Fruit fly (Drosophila melanogaster) whole organism, embryonic: ENCODE data around the gene CG16789.

ENCODE experiments used
- Awh ChIP-seq: fragments of 200-800 bp; sonication (Bioruptor generic); IDR thresholded peaks from 2 replicates; pipeline ENCODE4, ENCODE4 v1.3.6; 2022; ENCODE audit warnings: missing biosample characterization, missing genetic modification characterization
- B-H1 ChIP-seq: fragments of 200-800 bp; sonication (Bioruptor generic); IDR thresholded peaks from 3 replicates; pipeline ENCODE4 v1.3.6; 2022; ENCODE audit warnings: missing biosample characterization, missing genetic modification characterization
- B-H2 ChIP-seq: fragments of 200-800 bp; sonication (Bioruptor generic); optimal IDR thresholded peaks from 2 replicates; lab custom pipeline; 2018; ENCODE audit warnings: missing biosample characterization, mild to moderate bottlenecking, missing genetic modification characterization
- CG10979 ChIP-seq: fragments of 200-800 bp; sonication (Bioruptor generic); optimal IDR thresholded peaks from 2 replicates; lab custom pipeline; 2018; ENCODE audit warnings: missing biosample characterization, mild to moderate bottlenecking, missing genetic modification characterization, moderate library complexity
- CG11695 ChIP-seq: fragments of 200-800 bp; sonication (Bioruptor generic); IDR thresholded peaks from 3 replicates; pipeline ENCODE4 v1.3.6; 2022; ENCODE audit warnings: missing biosample characterization, missing genetic modification characterization
- CG12769 ChIP-seq: fragments of 200-800 bp; sonication (Bioruptor generic); optimal IDR thresholded peaks from 2 replicates; lab custom pipeline; 2019; ENCODE audit warnings: missing biosample characterization, mild to moderate bottlenecking, missing genetic modification characterization, moderate library complexity
- CG14710 ChIP-seq: fragments of 200-800 bp; sonication (Bioruptor generic); optimal IDR thresholded peaks from 3 replicates; lab custom pipeline; 2019; ENCODE audit warnings: missing biosample characterization, mild to moderate bottlenecking, missing genetic modification characterization, moderate library complexity
- CG15269 ChIP-seq: fragments of 200-800 bp; sonication (Bioruptor generic); optimal IDR thresholded peaks from 2 replicates; lab custom pipeline; 2018; ENCODE audit warnings: missing biosample characterization, mild to moderate bottlenecking, missing genetic modification characterization, moderate library complexity
- CG15479 ChIP-seq: fragments of 200-800 bp; sonication (Bioruptor generic); optimal IDR thresholded peaks from 3 replicates; lab custom pipeline; 2019; ENCODE audit warnings: missing biosample characterization, mild to moderate bottlenecking, missing genetic modification characterization, moderate library complexity
- CG1602 ChIP-seq: fragments of 200-800 bp; sonication (Bioruptor generic); optimal IDR thresholded peaks from 3 replicates; lab custom pipeline; 2016; ENCODE audit warnings: missing biosample characterization, missing genetic modification characterization
- CG17802 ChIP-seq: fragments of 200-800 bp; sonication (Bioruptor generic); optimal IDR thresholded peaks from 2 replicates; lab custom pipeline; 2018; ENCODE audit warnings: missing biosample characterization, mild to moderate bottlenecking, missing genetic modification characterization, moderate library complexity
- CG2199 ChIP-seq: fragments of 200-800 bp; sonication (Bioruptor generic); IDR thresholded peaks from 3 replicates; pipeline ENCODE4 v1.3.6; 2022; ENCODE audit warnings: missing biosample characterization, missing genetic modification characterization
- CG2202 ChIP-seq: fragments of 200-800 bp; sonication (Bioruptor generic); optimal IDR thresholded peaks from 2 replicates; lab custom pipeline; 2018; ENCODE audit warnings: missing biosample characterization, mild to moderate bottlenecking, missing genetic modification characterization
- CG2889 ChIP-seq: fragments of 200-800 bp; sonication (Bioruptor generic); IDR thresholded peaks from 3 replicates; pipeline ENCODE4 v1.3.6; 2022; ENCODE audit warnings: missing biosample characterization, missing genetic modification characterization
- CG31441 ChIP-seq: fragments of 200-800 bp; sonication (Bioruptor generic); IDR thresholded peaks from 2 replicates; pipeline ENCODE4 v1.3.6; 2022; ENCODE audit warnings: missing biosample characterization, missing genetic modification characterization
- CG3726 ChIP-seq: fragments of 200-800 bp; sonication (Bioruptor generic); IDR thresholded peaks from 3 replicates; pipeline ENCODE4, ENCODE4 v1.3.6; 2022; ENCODE audit warnings: missing biosample characterization, missing genetic modification characterization
- CG5953 ChIP-seq: fragments of 200-800 bp; sonication (Bioruptor generic); IDR thresholded peaks from 2 replicates; pipeline ENCODE4 v1.3.6; 2022; ENCODE audit warnings: missing biosample characterization, missing genetic modification characterization
- CG6254 ChIP-seq: fragments of 200-800 bp; sonication (Bioruptor generic); optimal IDR thresholded peaks from 3 replicates; lab custom pipeline; 2017; ENCODE audit warnings: mild to moderate bottlenecking, missing biosample characterization, missing genetic modification reagents, missing genetic modification characterization
- CG7839 ChIP-seq: fragments of 200-800 bp; sonication (Bioruptor generic); optimal IDR thresholded peaks from 3 replicates; lab custom pipeline; 2018; ENCODE audit warnings: missing biosample characterization, mild to moderate bottlenecking, missing genetic modification characterization, moderate library complexity
- CG7963 ChIP-seq: fragments of 200-800 bp; sonication (Bioruptor generic); IDR thresholded peaks from 3 replicates; pipeline ENCODE4 v1.3.6; 2022; ENCODE audit warnings: missing biosample characterization, missing genetic modification characterization; ENCODE audit not compliant: partially characterized antibody
- CG9215 ChIP-seq: fragments of 200-800 bp; sonication (Bioruptor generic); IDR thresholded peaks from 2 replicates; pipeline ENCODE4 v1.3.6; 2022; ENCODE audit warnings: missing biosample characterization, missing genetic modification characterization
- CG9817 ChIP-seq: fragments of 200-800 bp; sonication (Bioruptor generic); optimal IDR thresholded peaks from 2 replicates; lab custom pipeline; 2018; ENCODE audit warnings: missing biosample characterization, mild to moderate bottlenecking, missing genetic modification characterization, moderate library complexity
- Drgx ChIP-seq: fragments of 200-800 bp; sonication (Bioruptor generic); IDR thresholded peaks from 2 replicates; pipeline ENCODE4 v1.3.6; 2022; ENCODE audit warnings: missing biosample characterization, missing genetic modification characterization
- Ets65A ChIP-seq: fragments of 200-800 bp; sonication (Bioruptor generic); peaks from one replicate; lab custom pipeline; 2016; ENCODE audit warnings: missing biosample characterization, missing genetic modification characterization
- Ets97D ChIP-seq: fragments of 200-800 bp; sonication (Bioruptor generic); optimal IDR thresholded peaks from 3 replicates; lab custom pipeline; 2016; ENCODE audit warnings: missing biosample characterization, missing genetic modification characterization
- GATAe ChIP-seq: fragments of 200-800 bp; sonication (Bioruptor generic); conservative IDR thresholded peaks from 2 replicates; pipeline ENCODE4 v1.3.6; 2022; ENCODE audit warnings: missing biosample characterization, missing genetic modification characterization
- Lpt ChIP-seq: fragments of >200 bp; optimal IDR thresholded peaks from 2 replicates; lab custom pipeline; 2018; ENCODE audit warnings: missing biosample characterization, missing genetic modification characterization
- NfI ChIP-seq: fragments of 200-800 bp; sonication (Bioruptor generic); optimal IDR thresholded peaks from 3 replicates; lab custom pipeline; 2018; ENCODE audit warnings: missing biosample characterization, mild to moderate bottlenecking, missing genetic modification characterization, moderate library complexity
- Optix ChIP-seq: fragments of 200-800 bp; sonication (Bioruptor generic); IDR thresholded peaks from 3 replicates; pipeline ENCODE4 v1.3.6; 2022; ENCODE audit warnings: missing biosample characterization, missing genetic modification characterization
- Ssrp ChIP-seq: fragments of 200-800 bp; sonication (Bioruptor generic); optimal IDR thresholded peaks from 2 replicates; lab custom pipeline; 2018; ENCODE audit warnings: missing biosample characterization, mild to moderate bottlenecking, missing genetic modification characterization, moderate library complexity
- Xbp1 ChIP-seq: fragments of 200-800 bp; sonication (Bioruptor generic); optimal IDR thresholded peaks from 3 replicates; lab custom pipeline; 2016; ENCODE audit warnings: missing biosample characterization, mild to moderate bottlenecking, missing genetic modification characterization
- ap ChIP-seq: fragments of 200-800 bp; sonication (Bioruptor generic); IDR thresholded peaks from 2 replicates; pipeline ENCODE4 v1.3.6; 2022; ENCODE audit warnings: missing biosample characterization, missing genetic modification characterization
- ato ChIP-seq: fragments of 200-800 bp; sonication (Bioruptor generic); IDR thresholded peaks from 2 replicates; pipeline ENCODE4 v1.3.6; 2022; ENCODE audit warnings: missing biosample characterization, missing genetic modification characterization; ENCODE audit not compliant: partially characterized antibody
- bbx ChIP-seq: fragments of 200-800 bp; sonication (Bioruptor generic); IDR thresholded peaks from 2 replicates; pipeline ENCODE4 v1.3.6; 2022; ENCODE audit warnings: missing biosample characterization, missing genetic modification characterization; ENCODE audit not compliant: partially characterized antibody
- chm ChIP-seq: fragments of 200-800 bp; sonication (Bioruptor generic); IDR thresholded peaks from 2 replicates; pipeline ENCODE4 v1.3.6; 2022; ENCODE audit warnings: missing biosample characterization, missing genetic modification characterization
- crc ChIP-seq: fragments of 200-800 bp; sonication (Bioruptor generic); optimal IDR thresholded peaks from 2 replicates; lab custom pipeline; 2016; ENCODE audit warnings: missing biosample characterization, missing genetic modification characterization
- dm ChIP-seq: fragments of 200-800 bp; sonication (Bioruptor generic); optimal IDR thresholded peaks from 3 replicates; lab custom pipeline; 2016; ENCODE audit warnings: missing biosample characterization, missing genetic modification characterization
- esg ChIP-seq: fragments of 200-800 bp; sonication (Bioruptor generic); conservative IDR thresholded peaks from 2 replicates; pipeline ENCODE4 v1.3.6; 2022; ENCODE audit warnings: missing biosample characterization, missing genetic modification characterization
- fd3F ChIP-seq: fragments of 200-800 bp; sonication (Bioruptor generic); optimal IDR thresholded peaks from 2 replicates; lab custom pipeline; 2018; ENCODE audit warnings: missing biosample characterization, mild to moderate bottlenecking, missing genetic modification characterization, moderate library complexity
- ham ChIP-seq: fragments of 200-800 bp; sonication (Bioruptor generic); IDR thresholded peaks from 2 replicates; pipeline ENCODE4 v1.3.6; 2022; ENCODE audit warnings: missing biosample characterization, missing genetic modification characterization
- mirr ChIP-seq: fragments of 200-800 bp; sonication (Bioruptor generic); optimal IDR thresholded peaks from 3 replicates; lab custom pipeline; 2018; ENCODE audit warnings: missing biosample characterization, mild to moderate bottlenecking, missing genetic modification characterization
- nmo ChIP-seq: fragments of 200-800 bp; sonication (Bioruptor generic); optimal IDR thresholded peaks from 2 replicates; lab custom pipeline; 2018; ENCODE audit warnings: missing biosample characterization, mild to moderate bottlenecking, missing genetic modification characterization, moderate library complexity
- org-1 ChIP-seq: fragments of 200-800 bp; sonication (Bioruptor generic); optimal IDR thresholded peaks from 2 replicates; lab custom pipeline; 2017; ENCODE audit warnings: missing biosample characterization, missing genetic modification characterization
- phol ChIP-seq: fragments of 200-800 bp; sonication (Bioruptor generic); optimal IDR thresholded peaks from 3 replicates; lab custom pipeline; 2018; ENCODE audit warnings: missing biosample characterization, mild to moderate bottlenecking, missing genetic modification characterization, moderate library complexity
- pzg ChIP-seq: fragments of 200-800 bp; sonication (Bioruptor generic); optimal IDR thresholded peaks from 3 replicates; lab custom pipeline; 2018; ENCODE audit warnings: missing biosample characterization, mild to moderate bottlenecking, missing genetic modification characterization, moderate library complexity
- ranshi ChIP-seq: fragments of 200-800 bp; sonication (Bioruptor generic); IDR thresholded peaks from 2 replicates; pipeline ENCODE4 v1.3.6; 2022; ENCODE audit warnings: missing biosample characterization, missing genetic modification characterization
- trh ChIP-seq: fragments of 200-800 bp; sonication (Bioruptor generic); optimal IDR thresholded peaks from 2 replicates; lab custom pipeline; 2016; ENCODE audit warnings: missing biosample characterization, missing genetic modification characterization
- unc-4 ChIP-seq: fragments of 200-800 bp; sonication (Bioruptor generic); IDR thresholded peaks from 2 replicates; pipeline ENCODE4 v1.3.6; 2022; ENCODE audit warnings: missing biosample characterization, missing genetic modification characterization; ENCODE audit not compliant: partially characterized antibody
- vfl ChIP-seq: fragments of 200-800 bp; sonication (Bioruptor generic); optimal IDR thresholded peaks from 2 replicates; lab custom pipeline; 2016; ENCODE audit warnings: missing biosample characterization, missing genetic modification characterization
- zen2 ChIP-seq: fragments of 200-800 bp; sonication (Bioruptor generic); IDR thresholded peaks from 3 replicates; pipeline ENCODE4 v1.3.6; 2022; ENCODE audit warnings: missing biosample characterization, missing genetic modification characterization; ENCODE audit not compliant: partially characterized antibody

Gene CG16789

dm6 chr3R:9559413-9560014 lies 6.5 kb upstream of the CG16789 start, which contains the start of the genes AP-1mu and MBD-like (continued):
- no peak for TF ChIP-seq CG7963 (GFP tag; lab: Robert Waterston, UW)
- peak; percentile 45; the same call in 1 of the 2 replicates for TF ChIP-seq GATAe
- peak; percentile 61 for TF ChIP-seq Ets97D (GFP tag; lab: Kevin White, UChicago)
- peak; percentile 73 for TF ChIP-seq Xbp1 (GFP tag; lab: Kevin White, UChicago)
- no peak for TF ChIP-seq unc-4 (GFP tag; lab: Robert Waterston, UW)
- no peak for TF ChIP-seq Drgx (GFP tag; lab: Robert Waterston, UW)
- no peak for TF ChIP-seq org-1 (GFP tag; lab: Kevin White, UChicago)
- TF ChIP-seq CG14710 (tag; lab: Kevin White, UChicago) = peak; percentile 81
- no peak for TF ChIP-seq ap
- TF ChIP-seq CG5953 (GFP tag; lab: Robert Waterston, UW) = no peak
- peak; percentile 71 for TF ChIP-seq B-H2 (GFP tag; lab: Kevin White, UChicago)
- TF ChIP-seq CG15269 = no peak
- TF ChIP-seq ham (GFP tag; lab: Robert Waterston, UW) = no peak
- TF ChIP-seq CG2199 = no peak
- TF ChIP-seq vfl (GFP tag; lab: Kevin White, UChicago) = peak; percentile 22
- peak; percentile 30 for TF ChIP-seq crc
- peak; percentile 19 for TF ChIP-seq CG15479 (GFP tag; lab: Kevin White, UChicago)
- TF ChIP-seq CG2889 (GFP tag; lab: Robert Waterston, UW) = 0 out of 3 replicates have a peak, but pooled peaks have one; percentile 52
- peak; percentile 78 for TF ChIP-seq pzg (GFP tag; lab: Kevin White, UChicago)
- no peak for TF ChIP-seq ato (GFP tag; lab: Robert Waterston, UW)
- no peak for TF ChIP-seq mirr
- TF ChIP-seq ranshi (GFP tag; lab: Robert Waterston, UW) = peak; percentile 58; the same call in 1 of the 2 replicates
- TF ChIP-seq chm = 0 out of 2 replicates have a peak, but pooled peaks have one; percentile 34
- TF ChIP-seq dm = peak; percentile 30
- TF ChIP-seq phol (tag; lab: Kevin White, UChicago) = peak; percentile 75
- TF ChIP-seq CG2202 (tag; lab: Kevin White, UChicago) = peak; percentile 37
- no peak for TF ChIP-seq CG3726 (GFP tag; lab: Robert Waterston, UW)
- TF ChIP-seq esg (GFP tag; lab: Robert Waterston, UW) = peak; percentile 55
- TF ChIP-seq CG12769 (tag; lab: Kevin White, UChicago) = no peak
- TF ChIP-seq CG10979 = peak; percentile 45
- no peak for TF ChIP-seq trh (GFP tag; lab: Kevin White, UChicago)
- TF ChIP-seq CG9817 (tag; lab: Kevin White, UChicago) = peak; percentile 60
- no peak for TF ChIP-seq CG6254 (GFP tag; lab: Kevin White, UChicago)
- TF ChIP-seq Ssrp (tag; lab: Kevin White, UChicago) = peak; percentile 54
- no peak for TF ChIP-seq CG11695 (GFP tag; lab: Robert Waterston, UW)
- TF ChIP-seq nmo (GFP tag; lab: Kevin White, UChicago) = peak; percentile 74
- TF ChIP-seq NfI (GFP tag; lab: Kevin White, UChicago) = peak; percentile 72
- TF ChIP-seq Optix (GFP tag; lab: Robert Waterston, UW) = peak; percentile 9; the same call in 1 of the 3 replicates
- peak; percentile 39 for TF ChIP-seq fd3F (GFP tag; lab: Kevin White, UChicago)
- peak; percentile 17 for TF ChIP-seq CG17802
- TF ChIP-seq zen2 (GFP tag; lab: Robert Waterston, UW) = no peak
- TF ChIP-seq CG9215 (GFP tag; lab: Robert Waterston, UW) = peak; percentile 66
- peak; percentile 69 for TF ChIP-seq CG31441 (GFP tag; lab: Robert Waterston, UW)
- TF ChIP-seq bbx (GFP tag; lab: Robert Waterston, UW) = no peak; the same call in 1 of the 2 replicates
- peak; percentile 73 for TF ChIP-seq CG1602
- peak; percentile 47; the same call in 2 of the 3 replicates for TF ChIP-seq B-H1
- peak; percentile 95 for TF ChIP-seq Ets65A (GFP tag; lab: Kevin White, UChicago)
- TF ChIP-seq Awh = no peak
- no peak for TF ChIP-seq Lpt (GFP tag; lab: Kevin White, UChicago)
- TF ChIP-seq CG7839 (tag; lab: Kevin White, UChicago) = peak; percentile 62
